Worm (Caenorhabditis elegans) whole organism, young adult: ENCODE measurements around the gene srd-46.

Experiments used
- C17E4.6 ChIP-seq: fragments of 200-800 bp; sonication (Bioruptor generic); IDR thresholded peaks from 2 replicates; pipeline ENCODE4 v1.3.6; 2022; ENCODE audit warnings: missing genetic modification reagents, missing genetic modification characterization, missing compliant biosample characterization
- F10E7.11 ChIP-seq: sonication (generic microtip); optimal IDR thresholded peaks from 2 replicates; lab custom pipeline; 2017; ENCODE audit warnings: mild to moderate bottlenecking, missing genetic modification characterization, moderate library complexity, missing compliant biosample characterization
- F52B5.7 ChIP-seq: sonication (generic microtip); optimal IDR thresholded peaks from 2 replicates; lab custom pipeline; 2016; ENCODE audit warnings: mild to moderate bottlenecking, missing genetic modification characterization, missing compliant biosample characterization
- T26A5.8 ChIP-seq: sonication (generic microtip); optimal IDR thresholded peaks from 2 replicates; lab custom pipeline; 2016; ENCODE audit warnings: missing genetic modification characterization, missing compliant biosample characterization
- Y53F4B.3 ChIP-seq: fragments of 200-800 bp; sonication (Bioruptor generic); IDR thresholded peaks from 2 replicates; pipeline ENCODE4 v1.3.6; 2022; ENCODE audit warnings: missing genetic modification reagents, missing genetic modification characterization, missing compliant biosample characterization
- Y56A3A.18 ChIP-seq: fragments of 200-800 bp; sonication (Bioruptor generic); IDR thresholded peaks from 2 replicates; pipeline ENCODE4 v1.3.6; 2022; ENCODE audit warnings: missing genetic modification reagents, missing genetic modification characterization, missing compliant biosample characterization
- aptf-2 ChIP-seq: fragments of 200-800 bp; sonication (Bioruptor generic); conservative IDR thresholded peaks from 2 replicates; pipeline ENCODE4 v1.3.6; 2022; ENCODE audit warnings: missing genetic modification reagents, missing genetic modification characterization, missing compliant biosample characterization
- aptf-3 ChIP-seq: fragments of 200-800 bp; sonication (Bioruptor generic); IDR thresholded peaks from 2 replicates; pipeline ENCODE4 v1.3.6; 2022; ENCODE audit warnings: missing genetic modification characterization, missing compliant biosample characterization
- athp-1 ChIP-seq: sonication (generic microtip); optimal IDR thresholded peaks from 2 replicates; lab custom pipeline; 2017; ENCODE audit warnings: mild to moderate bottlenecking, missing genetic modification characterization, missing compliant biosample characterization
- attf-5 ChIP-seq: fragments of 200-800 bp; sonication (Bioruptor generic); optimal IDR thresholded peaks from 2 replicates; lab custom pipeline; 2018; ENCODE audit warnings: mild to moderate bottlenecking, missing genetic modification characterization, missing compliant biosample characterization
- bed-2 ChIP-seq: fragments of 200-800 bp; sonication (Bioruptor generic); IDR thresholded peaks from 2 replicates; pipeline ENCODE4 v1.3.6; 2022; ENCODE audit warnings: missing genetic modification reagents, missing genetic modification characterization, missing compliant biosample characterization
- cebp-2 ChIP-seq: fragments of 200-800 bp; sonication (Bioruptor generic); IDR thresholded peaks from 2 replicates; pipeline ENCODE4 v1.3.6; 2022; ENCODE audit warnings: missing genetic modification characterization, missing compliant biosample characterization
- ceh-100 ChIP-seq: fragments of 200-800 bp; sonication (Bioruptor generic); IDR thresholded peaks from 2 replicates; pipeline ENCODE4 v1.3.6; 2022; ENCODE audit warnings: missing genetic modification reagents, missing genetic modification characterization, missing compliant biosample characterization
- chd-7 ChIP-seq: sonication (generic microtip); optimal IDR thresholded peaks from 2 replicates; lab custom pipeline; 2016; ENCODE audit warnings: mild to moderate bottlenecking, missing genetic modification characterization, moderate library complexity, missing compliant biosample characterization
- die-1 ChIP-seq: sonication (generic microtip); optimal IDR thresholded peaks from 2 replicates; lab custom pipeline; 2016; ENCODE audit warnings: missing genotype, mild to moderate bottlenecking, missing genetic modification characterization, missing compliant biosample characterization
- dox-1 ChIP-seq: fragments of 200-800 bp; sonication (Bioruptor generic); IDR thresholded peaks from 2 replicates; pipeline ENCODE4 v1.3.6; 2022; ENCODE audit warnings: missing genetic modification reagents, missing genetic modification characterization, missing compliant biosample characterization
- dpl-1 ChIP-seq: fragments of 150-350 bp; optimal IDR thresholded peaks from 2 replicates; lab custom pipeline; 2014; ENCODE audit warnings: missing biosample characterization, missing genetic modification reagents, missing genetic modification characterization
- ekl-4 ChIP-seq: fragments of 200-800 bp; sonication (Bioruptor generic); IDR thresholded peaks from 2 replicates; pipeline ENCODE4 v1.3.6; 2022; ENCODE audit warnings: missing genetic modification reagents, missing genetic modification characterization, missing compliant biosample characterization
- him-1 ChIP-seq: sonication (generic microtip); optimal IDR thresholded peaks from 2 replicates; lab custom pipeline; 2016; ENCODE audit warnings: missing genotype, missing genetic modification reagents, missing genetic modification characterization, missing compliant biosample characterization
- hlh-26 ChIP-seq: fragments of 200-800 bp; sonication (Bioruptor generic); conservative IDR thresholded peaks from 2 replicates; pipeline ENCODE4 v1.3.6; 2022; ENCODE audit warnings: missing genetic modification reagents, missing genetic modification characterization, missing compliant biosample characterization
- hmg-20 ChIP-seq: fragments of 200-800 bp; sonication (Bioruptor generic); IDR thresholded peaks from 2 replicates; pipeline ENCODE4 v1.3.6; 2022; ENCODE audit warnings: missing genetic modification reagents, missing genetic modification characterization, missing compliant biosample characterization
- hsf-1 ChIP-seq: fragments of 200-800 bp; sonication (Bioruptor generic); IDR thresholded peaks from 2 replicates; pipeline ENCODE4 v1.3.6; 2022; ENCODE audit warnings: missing genetic modification reagents, missing genetic modification characterization, missing compliant biosample characterization
- lag-1 ChIP-seq: fragments of 200-800 bp; sonication (Bioruptor generic); IDR thresholded peaks from 2 replicates; pipeline ENCODE4 v1.3.6; 2022; ENCODE audit warnings: missing genetic modification reagents, missing genetic modification characterization, missing compliant biosample characterization
- lin-35 ChIP-seq, 3 experiments: fragments of 150-350 bp in 2 of 3; sonication (generic microtip) in 1 of 3; optimal IDR thresholded peaks; 2 replicates each; lab custom pipeline; 2014 to 2018; ENCODE audit warnings: missing biosample characterization in 3 of 3, missing genetic modification characterization in 3 of 3, missing genetic modification reagents in 3 of 3
- lin-54 ChIP-seq: fragments of 200-800 bp; sonication (Bioruptor generic); optimal IDR thresholded peaks from 2 replicates; lab custom pipeline; 2018; ENCODE audit warnings: mild to moderate bottlenecking, missing genetic modification characterization, missing compliant biosample characterization
- madf-3 ChIP-seq: fragments of 200-800 bp; sonication (Bioruptor generic); IDR thresholded peaks from 2 replicates; pipeline ENCODE4 v1.3.6; 2022; ENCODE audit warnings: missing genetic modification reagents, missing genetic modification characterization, missing compliant biosample characterization
- madf-6 ChIP-seq: fragments of 200-800 bp; sonication (Bioruptor generic); IDR thresholded peaks from 2 replicates; pipeline ENCODE4 v1.3.6; 2022; ENCODE audit warnings: missing genetic modification reagents, missing genetic modification characterization, missing compliant biosample characterization
- madf-8 ChIP-seq: fragments of 200-800 bp; sonication (Bioruptor generic); conservative IDR thresholded peaks from 2 replicates; pipeline ENCODE4 v1.3.6; 2022; ENCODE audit warnings: missing genetic modification reagents, missing genetic modification characterization, missing compliant biosample characterization
- mcd-1 ChIP-seq: fragments of 200-800 bp; sonication (Bioruptor generic); IDR thresholded peaks from 2 replicates; pipeline ENCODE4 v1.3.6; 2022; ENCODE audit warnings: missing genetic modification reagents, missing genetic modification characterization, missing compliant biosample characterization
- mel-28 ChIP-seq: sonication (generic microtip); optimal IDR thresholded peaks from 2 replicates; lab custom pipeline; 2016; ENCODE audit warnings: borderline replicate concordance, mild to moderate bottlenecking, missing genetic modification characterization, missing compliant biosample characterization
- mes-4 ChIP-seq: sonication (generic microtip); optimal IDR thresholded peaks from 2 replicates; lab custom pipeline; 2016; ENCODE audit warnings: missing genotype, missing genetic modification characterization, missing compliant biosample characterization
- nfya-2 ChIP-seq: fragments of 200-800 bp; sonication (Bioruptor generic); IDR thresholded peaks from 2 replicates; pipeline ENCODE4 v1.3.6; 2022; ENCODE audit warnings: missing genetic modification reagents, missing genetic modification characterization, missing compliant biosample characterization
- nfyb-1 ChIP-seq: fragments of 200-800 bp; sonication (Bioruptor generic); IDR thresholded peaks from 2 replicates; pipeline ENCODE4 v1.3.6; 2022; ENCODE audit warnings: missing genetic modification reagents, missing genetic modification characterization, missing compliant biosample characterization
- nhr-179 ChIP-seq: sonication (generic microtip); optimal IDR thresholded peaks from 2 replicates; lab custom pipeline; 2016; ENCODE audit warnings: mild to moderate bottlenecking, missing genetic modification characterization, missing compliant biosample characterization
- nhr-27 ChIP-seq: fragments of 200-800 bp; sonication (Bioruptor generic); optimal IDR thresholded peaks from 2 replicates; lab custom pipeline; 2018; ENCODE audit warnings: mild to moderate bottlenecking, missing genetic modification characterization, moderate library complexity, missing compliant biosample characterization
- rec-8 ChIP-seq, 2 experiments: sonication (generic microtip); optimal IDR thresholded peaks; 2 replicates each; lab custom pipeline; 2016; ENCODE audit warnings: mild to moderate bottlenecking in 2 of 2, missing genetic modification characterization in 2 of 2, missing genetic modification reagents in 2 of 2, missing genotype in 2 of 2, missing biosample characterization in 1 of 2, missing compliant biosample characterization in 1 of 2, moderate library complexity in 1 of 2
- snpc-1.3 ChIP-seq: sonication (generic microtip); optimal IDR thresholded peaks from 2 replicates; lab custom pipeline; 2017; ENCODE audit warnings: missing genetic modification characterization, mild to moderate bottlenecking, missing compliant biosample characterization, antibody characterized with exemption, moderate library complexity, missing genotype, missing genetic modification reagents; ENCODE audit not compliant: insufficient read depth
- somi-1 ChIP-seq: fragments of 200-800 bp; sonication (Bioruptor generic); optimal IDR thresholded peaks from 2 replicates; lab custom pipeline; 2018; ENCODE audit warnings: mild to moderate bottlenecking, missing genetic modification characterization, missing compliant biosample characterization
- tbp1 ChIP-seq: fragments of 200-800 bp; sonication (Bioruptor generic); optimal IDR thresholded peaks from 2 replicates; lab custom pipeline; 2018; ENCODE audit warnings: mild to moderate bottlenecking, missing genetic modification characterization, missing compliant biosample characterization
- tbx-9 ChIP-seq: sonication (generic microtip); optimal IDR thresholded peaks from 2 replicates; lab custom pipeline; 2016; ENCODE audit warnings: borderline replicate concordance, missing genetic modification characterization, inconsistent platforms, missing compliant biosample characterization
- tlf-1 ChIP-seq: fragments of 200-800 bp; sonication (Bioruptor generic); optimal IDR thresholded peaks from 2 replicates; lab custom pipeline; 2018; ENCODE audit warnings: mild to moderate bottlenecking, missing genetic modification characterization, missing compliant biosample characterization
- zfh-2 ChIP-seq: fragments of 200-800 bp; sonication (Bioruptor generic); conservative IDR thresholded peaks from 2 replicates; pipeline ENCODE4 v1.3.6; 2022; ENCODE audit warnings: missing genetic modification reagents, missing genetic modification characterization, missing compliant biosample characterization
- ztf-18 ChIP-seq: sonication (generic microtip); optimal IDR thresholded peaks from 2 replicates; lab custom pipeline; 2016; ENCODE audit warnings: missing genotype, mild to moderate bottlenecking, missing genetic modification characterization, missing compliant biosample characterization
- ztf-26 ChIP-seq: sonication (generic microtip); optimal IDR thresholded peaks from 2 replicates; lab custom pipeline; 2017; ENCODE audit warnings: missing genetic modification characterization, missing compliant biosample characterization
- ztf-28 ChIP-seq: fragments of 200-800 bp; sonication (Bioruptor generic); IDR thresholded peaks from 2 replicates; pipeline ENCODE4 v1.3.6; 2022; ENCODE audit warnings: missing genetic modification reagents, missing genetic modification characterization, missing compliant biosample characterization
- ztf-6 ChIP-seq: fragments of 200-800 bp; sonication (Bioruptor generic); IDR thresholded peaks from 2 replicates; pipeline ENCODE4 v1.3.6; 2022; ENCODE audit warnings: missing genetic modification reagents, missing genetic modification characterization, missing compliant biosample characterization

The srd-46 gene

ce11 chrX:12335808-12336207 is 3.9 kb downstream of the srd-46 start, which contains the start of gene srd-48:
srd-48 (plus strand) TSS chrX:12336108.
- no peak for TF ChIP-seq snpc-1.3 (tag; lab: Kevin White, UChicago)
- TF ChIP-seq aptf-2 (GFP tag; lab: Robert Waterston, UW) = no peak
- TF ChIP-seq zfh-2 = no peak
- no peak for TF ChIP-seq ztf-18 (tag; lab: Kevin White, UChicago)
- no peak for TF ChIP-seq tlf-1 (GFP tag; lab: Kevin White, UChicago)
- TF ChIP-seq dpl-1 = no peak
- TF ChIP-seq mcd-1 (GFP tag; lab: Robert Waterston, UW) = no peak
- TF ChIP-seq F52B5.7 = no peak
- TF ChIP-seq ztf-6 (GFP tag; lab: Robert Waterston, UW) = no peak
- no peak for TF ChIP-seq nhr-27 (tag; lab: Kevin White, UChicago)
- TF ChIP-seq bed-2 (GFP tag; lab: Robert Waterston, UW) = no peak
- no peak for TF ChIP-seq ztf-28 (GFP tag; lab: Robert Waterston, UW)
- no peak for TF ChIP-seq hmg-20 (GFP tag; lab: Robert Waterston, UW)
- no peak for TF ChIP-seq aptf-3
- no peak for TF ChIP-seq lag-1 (GFP tag; lab: Robert Waterston, UW)
- no peak for TF ChIP-seq lin-54 (GFP tag; lab: Kevin White, UChicago)
- no peak for TF ChIP-seq madf-6 (GFP tag; lab: Robert Waterston, UW)
- TF ChIP-seq T26A5.8 (tag; lab: Kevin White, UChicago) = no peak

- peak; percentile 45 for TF ChIP-seq athp-1 (tag; lab: Kevin White, UChicago)
- TF ChIP-seq nfyb-1 = 0 out of 2 replicates have a peak, but pooled peaks have one; percentile 45
- no peak for TF ChIP-seq mel-28
- no peak for TF ChIP-seq madf-3 (GFP tag; lab: Robert Waterston, UW)
- peak; percentile 71 for TF ChIP-seq die-1
- TF ChIP-seq attf-5 (GFP tag; lab: Kevin White, UChicago) = no peak
- TF ChIP-seq rec-8 (tag; optimal IDR thresholded peaks at IDR 0.05; lab: Kevin White, UChicago) = peak; percentile 42 to 56
- no peak for TF ChIP-seq ekl-4 (GFP tag; lab: Robert Waterston, UW)
- TF ChIP-seq cebp-2 (GFP tag; lab: Robert Waterston, UW) = no peak
- TF ChIP-seq dox-1 (GFP tag; lab: Robert Waterston, UW) = no peak; the same call in 1 of the 2 replicates
- TF ChIP-seq hlh-26 (GFP tag; lab: Robert Waterston, UW) = no peak
- no peak for TF ChIP-seq C17E4.6 (GFP tag; lab: Robert Waterston, UW)
- no peak for TF ChIP-seq lin-35 (GFP tag; optimal IDR thresholded peaks at IDR 0.05; lab: Kevin White, UChicago)
- TF ChIP-seq him-1 (tag; lab: Kevin White, UChicago) = peak; percentile 72
- TF ChIP-seq F52B5.7 = no peak
- peak; percentile 64 for TF ChIP-seq snpc-1.3 (tag; lab: Kevin White, UChicago)
- no peak for TF ChIP-seq Y53F4B.3 (GFP tag; lab: Robert Waterston, UW)
- no peak for TF ChIP-seq nhr-179 (tag; lab: Kevin White, UChicago)
- no peak for TF ChIP-seq F10E7.11 (tag; lab: Kevin White, UChicago)
- TF ChIP-seq ztf-26 (tag; lab: Kevin White, UChicago) = peak; percentile 63
- TF ChIP-seq aptf-2 (GFP tag; lab: Robert Waterston, UW) = no peak
- TF ChIP-seq ceh-100 (GFP tag; lab: Robert Waterston, UW) = no peak
- no peak for TF ChIP-seq chd-7
- no peak for TF ChIP-seq mes-4 (tag; lab: Kevin White, UChicago)
- TF ChIP-seq somi-1 (GFP tag; lab: Kevin White, UChicago) = no peak
- TF ChIP-seq hsf-1 = no peak
- no peak for TF ChIP-seq ztf-28 (GFP tag; lab: Robert Waterston, UW)
- TF ChIP-seq madf-8 (GFP tag; lab: Robert Waterston, UW) = no peak
- TF ChIP-seq Y56A3A.18 (GFP tag; lab: Robert Waterston, UW) = no peak
- no peak for TF ChIP-seq tbx-9 (tag; lab: Kevin White, UChicago)
- no peak for TF ChIP-seq nfya-2 (GFP tag; lab: Robert Waterston, UW)
- 0 out of 2 replicates have a peak, but pooled peaks have one; percentile 22 for TF ChIP-seq ztf-6 (GFP tag; lab: Robert Waterston, UW)
- TF ChIP-seq lin-54 (GFP tag; lab: Kevin White, UChicago) = no peak
- TF ChIP-seq tbp1 (GFP tag; lab: Kevin White, UChicago) = peak; percentile 95
Measured at ce11 chrX:12337846-12338490, 6.1 kb downstream of the srd-46 start, which contains the start of gene srd-44. srd-44 (plus strand) TSS chrX:12338440.
